Fruit fly (Drosophila melanogaster): ENCODE results near the gene CG15385.
A peak's percentile ranks its signal among the peaks of the same experiment; 100 is the strongest.

The CG15385 gene

dm6 chr2L:2217067-2217684, 4.8 kb upstream of the CG15385 start, which contains the start of the genes CG15386, CG42371 and mio (continued):
- TF ChIP-seq tio (GFP tag; optimal IDR thresholded peaks at IDR 0.05) (no peak), Hey (tag; optimal IDR thresholded peaks at IDR 0.05) (no peak), CG12391 (tag; optimal IDR thresholded peaks at IDR 0.05) (peak; percentile 16), Hand (GFP tag; optimal IDR thresholded peaks at IDR 0.05) (no peak), br (optimal IDR thresholded peaks at IDR 0.05) (no peak), tap (tag; optimal IDR thresholded peaks at IDR 0.05) (no peak), Camta (GFP tag; optimal IDR thresholded peaks at IDR 0.05) (no peak), CG7372 (GFP tag; IDR thresholded peaks at IDR 0.05) (no peak), CkIIα-i1 (GFP tag; IDR thresholded peaks at IDR 0.05) (no peak), bsh (GFP tag; optimal IDR thresholded peaks at IDR 0.05) (no peak), caup (GFP tag; optimal IDR thresholded peaks at IDR 0.05; ENCODE audit: severe bottlenecking) (peak; percentile 9), Dip3 (GFP tag; optimal IDR thresholded peaks at IDR 0.05) (no peak), CG17912 (GFP tag; optimal IDR thresholded peaks at IDR 0.05) (no peak), Ssrp (tag; optimal IDR thresholded peaks at IDR 0.05) (no peak), chif (GFP tag; optimal IDR thresholded peaks at IDR 0.05) (no peak), MTF-1 (GFP tag; optimal IDR thresholded peaks at IDR 0.05; ENCODE audit: borderline replicate concordance) (peak; percentile 14), ems (GFP tag; optimal IDR thresholded peaks at IDR 0.05) (no peak), tup (GFP tag; optimal IDR thresholded peaks at IDR 0.05) (no peak), trem (tag; optimal IDR thresholded peaks at IDR 0.05) (peak; percentile 8), Deaf1 (tag; optimal IDR thresholded peaks at IDR 0.05) (no peak), H2.0 (GFP tag; IDR thresholded peaks at IDR 0.05) (no peak), CG2875 (GFP tag; optimal IDR thresholded peaks at IDR 0.05) (no peak), Sry-δ (GFP tag; optimal IDR thresholded peaks at IDR 0.05) (peak; percentile 55), Fer3 (tag; optimal IDR thresholded peaks at IDR 0.05) (no peak), CG15514 (GFP tag; optimal IDR thresholded peaks at IDR 0.05) (peak; percentile 34), Dref (GFP tag; IDR thresholded peaks at IDR 0.05) (peak; percentile 81), HLHmδ (GFP tag; optimal IDR thresholded peaks at IDR 0.05) (no peak), CG7963 (GFP tag; IDR thresholded peaks at IDR 0.05; ENCODE audit: partially characterized antibody) (no peak), hbn (GFP tag; IDR thresholded peaks at IDR 0.05; ENCODE audit: partially characterized antibody) (no peak), MESR4 (GFP tag; optimal IDR thresholded peaks at IDR 0.05) (peak; percentile 42), zen2 (GFP tag; IDR thresholded peaks at IDR 0.05; ENCODE audit: partially characterized antibody) (no peak), danr (GFP tag; IDR thresholded peaks at IDR 0.05) (no peak), Tbp (GFP tag; optimal IDR thresholded peaks at IDR 0.05) (no peak), CG16779 (GFP tag; IDR thresholded peaks at IDR 0.05) (no peak), org-1 (GFP tag; optimal IDR thresholded peaks at IDR 0.05) (no peak), her (GFP tag; optimal IDR thresholded peaks at IDR 0.05) (peak; percentile 11), BEAF-32 (GFP tag; optimal IDR thresholded peaks at IDR 0.05) (peak; percentile 52), CG12219 (GFP tag; optimal IDR thresholded peaks at IDR 0.05) (no peak), ttk (GFP tag; IDR thresholded peaks at IDR 0.05) (no peak), lab (GFP tag; optimal IDR thresholded peaks at IDR 0.05) (no peak), CG8765 (GFP tag; IDR thresholded peaks at IDR 0.05) (no peak), CG1792 (GFP tag; optimal IDR thresholded peaks at IDR 0.05) (no peak), CG18011 (GFP tag; optimal IDR thresholded peaks at IDR 0.05) (no peak), ranshi (GFP tag; IDR thresholded peaks at IDR 0.05) (no peak), CG33557 (GFP tag; optimal IDR thresholded peaks at IDR 0.05) (no peak), HLH4C (GFP tag; IDR thresholded peaks at IDR 0.05; ENCODE audit: partially characterized antibody) (no peak; the same call in 2 of the 3 replicates), HLH54F (GFP tag; optimal IDR thresholded peaks at IDR 0.05) (no peak), Dip2 (GFP tag; IDR thresholded peaks at IDR 0.05) (no peak), CG31388 (GFP tag; optimal IDR thresholded peaks at IDR 0.05) (no peak), run (tag; optimal IDR thresholded peaks at IDR 0.05) (no peak)
